Worm (Caenorhabditis elegans) whole organism, L3 larva: ENCODE results near the gene acs-18.

Experiments used
- R02D3.7 ChIP-seq: fragments of 150-350 bp; optimal IDR thresholded peaks from 2 replicates; lab custom pipeline; 2014; ENCODE audit warnings: missing biosample characterization, missing genetic modification characterization
- ZK546.5 ChIP-seq: sonication (generic microtip); optimal IDR thresholded peaks from 2 replicates; lab custom pipeline; 2017; ENCODE audit warnings: missing biosample characterization, missing genetic modification characterization
- aly-2 ChIP-seq: fragments of 150-350 bp; optimal IDR thresholded peaks from 2 replicates; lab custom pipeline; 2014; ENCODE audit warnings: missing biosample characterization, missing genetic modification characterization
- ama-1 ChIP-seq: fragments of 150-350 bp; optimal IDR thresholded peaks from 2 replicates; lab custom pipeline; 2018
- ceh-16 ChIP-seq: sonication (generic microtip); optimal IDR thresholded peaks from 2 replicates; lab custom pipeline; 2017; ENCODE audit warnings: missing biosample characterization, missing genetic modification characterization
- ceh-28 ChIP-seq: fragments of 150-350 bp; optimal IDR thresholded peaks from 2 replicates; lab custom pipeline; 2014; ENCODE audit warnings: missing biosample characterization, missing genetic modification reagents, missing genetic modification characterization
- ceh-82 ChIP-seq: fragments of 150-350 bp; optimal IDR thresholded peaks from 2 replicates; lab custom pipeline; 2014; ENCODE audit warnings: missing biosample characterization, missing genetic modification characterization
- ceh-9 ChIP-seq: sonication (generic microtip); optimal IDR thresholded peaks from 2 replicates; lab custom pipeline; 2018; ENCODE audit warnings: missing biosample characterization, missing genetic modification characterization
- daf-12 ChIP-seq: fragments of 150-350 bp; optimal IDR thresholded peaks from 2 replicates; lab custom pipeline; 2014; ENCODE audit warnings: missing biosample characterization, missing genetic modification reagents, missing genetic modification characterization
- egl-27 ChIP-seq: sonication (generic microtip); optimal IDR thresholded peaks from 4 replicates; lab custom pipeline; 2017; ENCODE audit warnings: missing biosample characterization, missing genetic modification reagents, missing genetic modification characterization
- egl-5 ChIP-seq: fragments of 150-350 bp; optimal IDR thresholded peaks from 2 replicates; lab custom pipeline; 2017; ENCODE audit warnings: missing biosample characterization, missing genetic modification reagents, missing genetic modification characterization, inconsistent platforms
- elt-1 ChIP-seq: fragments of 150-350 bp; optimal IDR thresholded peaks from 2 replicates; lab custom pipeline; 2014; ENCODE audit warnings: missing biosample characterization, missing genetic modification characterization
- elt-2 ChIP-seq: sonication (generic microtip); optimal IDR thresholded peaks from 2 replicates; lab custom pipeline; 2016; ENCODE audit warnings: missing genetic modification reagents, mild to moderate bottlenecking, missing genetic modification characterization, missing compliant biosample characterization
- elt-3 ChIP-seq, 3 experiments: fragments of 150-350 bp in 1 of 3; sonication (generic microtip) in 2 of 3; optimal IDR thresholded peaks; 2 replicates in 2 of 3; 4 replicates in 1 of 3; lab custom pipeline; 2014 to 2017; ENCODE audit warnings: missing biosample characterization in 3 of 3, missing genetic modification characterization in 3 of 3
- eor-1 ChIP-seq, 2 experiments: fragments of 150-350 bp; optimal IDR thresholded peaks; 2 replicates each; lab custom pipeline; 2014 to 2018; ENCODE audit warnings: missing biosample characterization in 2 of 2, missing genetic modification characterization in 2 of 2
- fkh-2 ChIP-seq: fragments of 150-350 bp; optimal IDR thresholded peaks from 2 replicates; lab custom pipeline; 2014; ENCODE audit warnings: missing biosample characterization, missing genetic modification reagents, missing genetic modification characterization
- fos-1 ChIP-seq: fragments of 150-350 bp; optimal IDR thresholded peaks from 2 replicates; lab custom pipeline; 2014; ENCODE audit warnings: missing biosample characterization, missing genetic modification characterization
- hmg-11 ChIP-seq: sonication (generic microtip); optimal IDR thresholded peaks from 2 replicates; lab custom pipeline; 2016; ENCODE audit warnings: missing genetic modification characterization, missing compliant biosample characterization
- jun-1 ChIP-seq: fragments of 150-350 bp; optimal IDR thresholded peaks from 2 replicates; lab custom pipeline; 2014; ENCODE audit warnings: missing biosample characterization, missing genetic modification reagents, missing genetic modification characterization
- lin-15B ChIP-seq: fragments of 150-350 bp; optimal IDR thresholded peaks from 2 replicates; lab custom pipeline; 2014; ENCODE audit warnings: missing biosample characterization, missing genetic modification characterization
- lin-39 ChIP-seq: fragments of 150-350 bp; optimal IDR thresholded peaks from 2 replicates; lab custom pipeline; 2018; ENCODE audit warnings: missing biosample characterization, missing genetic modification reagents, missing genetic modification characterization
- lsy-12 ChIP-seq: sonication (generic microtip); optimal IDR thresholded peaks from 2 replicates; lab custom pipeline; 2016; ENCODE audit warnings: mild to moderate bottlenecking, missing genetic modification characterization, missing compliant biosample characterization
- mdl-1 ChIP-seq: fragments of 150-350 bp; optimal IDR thresholded peaks from 2 replicates; lab custom pipeline; 2014; ENCODE audit warnings: missing biosample characterization, missing genetic modification characterization
- mml-1 ChIP-seq: fragments of 150-350 bp; sonication (generic microtip); optimal IDR thresholded peaks from 3 replicates; lab custom pipeline; 2014; ENCODE audit warnings: missing biosample characterization, missing genetic modification characterization
- nfya-1 ChIP-seq: sonication (generic microtip); optimal IDR thresholded peaks from 2 replicates; lab custom pipeline; 2017; ENCODE audit warnings: missing genetic modification characterization, mild to moderate bottlenecking, missing compliant biosample characterization, antibody characterized with exemption, moderate library complexity; ENCODE audit not compliant: insufficient read depth
- nhr-11 ChIP-seq: fragments of 150-350 bp; optimal IDR thresholded peaks from 2 replicates; lab custom pipeline; 2014; ENCODE audit warnings: missing biosample characterization, missing genetic modification characterization
- nhr-12 ChIP-seq: fragments of 150-350 bp; optimal IDR thresholded peaks from 2 replicates; lab custom pipeline; 2014; ENCODE audit warnings: missing biosample characterization, missing genetic modification characterization
- nhr-23 ChIP-seq: fragments of 150-350 bp; optimal IDR thresholded peaks from 2 replicates; lab custom pipeline; 2014; ENCODE audit warnings: missing biosample characterization, missing genetic modification reagents, missing genetic modification characterization
- nhr-237 ChIP-seq: fragments of 150-350 bp; optimal IDR thresholded peaks from 2 replicates; lab custom pipeline; 2014; ENCODE audit warnings: missing biosample characterization, missing genetic modification characterization
- nhr-25 ChIP-seq: sonication (generic microtip); optimal IDR thresholded peaks from 2 replicates; lab custom pipeline; 2017; ENCODE audit warnings: missing biosample characterization, missing genetic modification characterization
- nhr-28 ChIP-seq: fragments of 150-350 bp; optimal IDR thresholded peaks from 2 replicates; lab custom pipeline; 2014; ENCODE audit warnings: missing biosample characterization, missing genetic modification characterization
- nhr-43 ChIP-seq: sonication (generic microtip); optimal IDR thresholded peaks from 2 replicates; lab custom pipeline; 2016; ENCODE audit warnings: mild to moderate bottlenecking, missing genetic modification characterization, missing compliant biosample characterization; ENCODE audit not compliant: poor library complexity, severe bottlenecking
- nhr-67 ChIP-seq: fragments of 150-350 bp; optimal IDR thresholded peaks from 2 replicates; lab custom pipeline; 2014; ENCODE audit warnings: missing biosample characterization, missing genetic modification characterization
- nhr-76 ChIP-seq: fragments of 150-350 bp; sonication (generic microtip); optimal IDR thresholded peaks from 5 replicates; lab custom pipeline; 2014; ENCODE audit warnings: missing biosample characterization, missing genetic modification characterization
- nhr-77 ChIP-seq: fragments of 150-350 bp; optimal IDR thresholded peaks from 2 replicates; lab custom pipeline; 2014; ENCODE audit warnings: missing biosample characterization, missing genetic modification characterization
- pha-4 ChIP-seq: fragments of 150-350 bp; optimal IDR thresholded peaks from 2 replicates; lab custom pipeline; 2014; ENCODE audit warnings: missing biosample characterization, missing genetic modification reagents, missing genetic modification characterization
- pqm-1 ChIP-seq: fragments of 150-350 bp; optimal IDR thresholded peaks from 2 replicates; lab custom pipeline; 2017; ENCODE audit warnings: missing biosample characterization, missing genetic modification characterization, inconsistent platforms
- sea-2 ChIP-seq: fragments of 150-350 bp; sonication (generic microtip); optimal IDR thresholded peaks from 4 replicates; lab custom pipeline; 2014; ENCODE audit warnings: missing biosample characterization, missing genetic modification reagents, missing genetic modification characterization
- skn-1 ChIP-seq: fragments of 150-350 bp; optimal IDR thresholded peaks from 2 replicates; lab custom pipeline; 2014; ENCODE audit warnings: missing biosample characterization, missing genetic modification characterization
- snpc-4 ChIP-seq: fragments of 150-350 bp; optimal IDR thresholded peaks from 2 replicates; lab custom pipeline; 2014; ENCODE audit warnings: missing biosample characterization, missing genetic modification characterization
- tbx-2 ChIP-seq: sonication (generic microtip); optimal IDR thresholded peaks from 2 replicates; lab custom pipeline; 2016; ENCODE audit warnings: mild to moderate bottlenecking, missing genetic modification characterization, missing compliant biosample characterization
- unc-39 ChIP-seq: sonication (generic microtip); optimal IDR thresholded peaks from 4 replicates; lab custom pipeline; 2017; ENCODE audit warnings: missing biosample characterization, missing genetic modification characterization
- unc-62 ChIP-seq: fragments of 150-350 bp; sonication (generic microtip); optimal IDR thresholded peaks from 4 replicates; lab custom pipeline; 2014; ENCODE audit warnings: missing biosample characterization, missing genetic modification reagents, missing genetic modification characterization
- zag-1 ChIP-seq: fragments of 150-350 bp; optimal IDR thresholded peaks from 2 replicates; lab custom pipeline; 2014; ENCODE audit warnings: missing biosample characterization, missing genetic modification characterization
- ztf-11 ChIP-seq: fragments of 150-350 bp; optimal IDR thresholded peaks from 2 replicates; lab custom pipeline; 2014; ENCODE audit warnings: missing biosample characterization, missing genetic modification characterization
- ztf-4 ChIP-seq: fragments of 150-350 bp; optimal IDR thresholded peaks from 2 replicates; lab custom pipeline; 2014; ENCODE audit warnings: missing biosample characterization, missing genetic modification characterization

acs-18 gene

DNA sequence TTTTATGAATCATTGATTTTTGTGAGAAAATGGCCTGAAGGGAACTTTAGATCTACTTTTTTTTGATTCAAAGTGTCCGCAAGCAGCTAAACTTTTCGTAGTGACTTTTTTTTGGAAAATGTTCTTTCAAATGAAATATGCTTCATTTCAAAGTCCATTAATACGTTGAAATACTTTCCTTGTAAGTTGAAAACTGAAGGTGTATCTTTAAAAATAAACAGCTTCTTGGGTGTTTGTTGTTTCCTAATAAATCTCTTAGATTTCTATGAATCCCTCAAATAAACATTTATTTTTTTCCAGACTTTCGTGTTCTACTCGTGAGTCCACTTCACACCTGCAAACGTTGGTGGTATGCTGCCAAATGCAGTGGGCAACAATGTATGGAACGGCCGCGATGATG, 26.8 kb downstream of the acs-18 start, which contains the start of gene ebax-1:
TSS of gene ebax-1 (plus strand) at position 301 of the 400 bp plus-strand sequence.
- no peak for TF ChIP-seq ceh-28 (tag; lab: Kevin White, UChicago)
- TF ChIP-seq ceh-16: no peak
- no peak for TF ChIP-seq ceh-9 (tag; lab: Kevin White, UChicago)
- TF ChIP-seq elt-1 (tag; lab: Kevin White, UChicago): no peak
- TF ChIP-seq skn-1 (tag; lab: Kevin White, UChicago): no peak
- TF ChIP-seq zag-1: no peak
- no peak for TF ChIP-seq nhr-237 (tag; lab: Kevin White, UChicago)
- no peak for TF ChIP-seq nhr-25 (tag; lab: Kevin White, UChicago)
- no peak for TF ChIP-seq ztf-4 (tag; lab: Kevin White, UChicago)
- no peak for TF ChIP-seq nhr-12
- TF ChIP-seq nfya-1 (tag; lab: Kevin White, UChicago): no peak
- no peak for TF ChIP-seq lin-15B (tag; lab: Kevin White, UChicago)
- TF ChIP-seq pqm-1 (tag; lab: Kevin White, UChicago): no peak
- no peak for TF ChIP-seq elt-2
- no peak for TF ChIP-seq mdl-1
- no peak for TF ChIP-seq R02D3.7 (tag; lab: Kevin White, UChicago)
- TF ChIP-seq nhr-23 (tag; lab: Kevin White, UChicago): no peak
- TF ChIP-seq pha-4 (tag; lab: Kevin White, UChicago): no peak
- TF ChIP-seq, all 47 proteins: peak for 0

- TF ChIP-seq egl-27 (tag; lab: Kevin White, UChicago) (no peak), R02D3.7 (tag; lab: Kevin White, UChicago) (no peak), ceh-82 (no peak)
These were observed 28.1 kb downstream of the acs-18 start for ce11 chrIV:10285328-10285727.

- peak; percentile 68 for TF ChIP-seq nhr-25 (tag; lab: Kevin White, UChicago)
- no peak for TF ChIP-seq nhr-28 (tag; lab: Kevin White, UChicago)
- no peak for TF ChIP-seq nhr-43 (tag; lab: Kevin White, UChicago)
- TF ChIP-seq nhr-76 (tag; lab: Kevin White, UChicago): no peak
- TF ChIP-seq ZK546.5 (tag; lab: Kevin White, UChicago): no peak
- no peak for TF ChIP-seq mml-1 (tag; lab: Kevin White, UChicago)
- TF ChIP-seq tbx-2: no peak
- no peak for TF ChIP-seq elt-3 (tag; optimal IDR thresholded peaks at IDR 0.05; lab: Kevin White, UChicago)
- no peak for TF ChIP-seq aly-2 (tag; lab: Kevin White, UChicago)
- no peak for TF ChIP-seq ceh-9 (tag; lab: Kevin White, UChicago)
- TF ChIP-seq nhr-77 (tag; lab: Kevin White, UChicago): no peak
- TF ChIP-seq elt-1 (tag; lab: Kevin White, UChicago): no peak
- TF ChIP-seq egl-5: no peak
- peak; percentile 85 for TF ChIP-seq lin-15B (tag; lab: Kevin White, UChicago)
- no peak for TF ChIP-seq sea-2
- no peak for TF ChIP-seq nhr-237 (tag; lab: Kevin White, UChicago)
- peak; percentile 54 for TF ChIP-seq elt-2
- no peak for TF ChIP-seq ceh-16
- no peak for TF ChIP-seq ama-1 (lab: Kevin White, UChicago)
- no peak for TF ChIP-seq unc-39 (tag; lab: Kevin White, UChicago)
- TF ChIP-seq eor-1 (tag; optimal IDR thresholded peaks at IDR 0.05; lab: Kevin White, UChicago): no peak
- no peak for TF ChIP-seq R02D3.7 (tag; lab: Kevin White, UChicago)
- no peak for TF ChIP-seq ztf-11 (tag; lab: Kevin White, UChicago)
- TF ChIP-seq fkh-2 (tag; lab: Kevin White, UChicago): no peak
- no peak for TF ChIP-seq fos-1 (tag; lab: Kevin White, UChicago)
- no peak for TF ChIP-seq nhr-67 (tag; lab: Kevin White, UChicago)
- no peak for TF ChIP-seq skn-1 (tag; lab: Kevin White, UChicago)
- no peak for TF ChIP-seq nhr-11 (tag; lab: Kevin White, UChicago)
- TF ChIP-seq pqm-1 (tag; lab: Kevin White, UChicago): peak; percentile 29
- peak; percentile 86 for TF ChIP-seq nfya-1 (tag; lab: Kevin White, UChicago)
- peak; percentile 5 for TF ChIP-seq lsy-12 (tag; lab: Kevin White, UChicago)
- no peak for TF ChIP-seq mdl-1
- TF ChIP-seq ceh-82: no peak
- peak; percentile 73 for TF ChIP-seq snpc-4 (tag; lab: Kevin White, UChicago)
- TF ChIP-seq unc-62 (GFP tag; lab: Kevin White, UChicago): no peak
- TF ChIP-seq hmg-11 (tag; lab: Kevin White, UChicago): peak; percentile 88
- TF ChIP-seq daf-12 (tag; lab: Kevin White, UChicago): no peak
- TF ChIP-seq jun-1: no peak
- TF ChIP-seq nhr-12: no peak
- peak; percentile 9 for TF ChIP-seq egl-27 (tag; lab: Kevin White, UChicago)
- TF ChIP-seq zag-1: no peak
- TF ChIP-seq lin-39 (tag; lab: Kevin White, UChicago): peak; percentile 37
- no peak for TF ChIP-seq ztf-4 (tag; lab: Kevin White, UChicago)
- TF ChIP-seq pha-4 (tag; lab: Kevin White, UChicago): peak; percentile 88
- peak; percentile 33 for TF ChIP-seq nhr-23 (tag; lab: Kevin White, UChicago)
These were observed 29.1 kb downstream of the acs-18 start, which contains the start of gene rad-51 for ce11 chrIV:10284194-10284910. TSS of gene rad-51 (minus strand) at chrIV:10284244.
